Fruit fly (Drosophila melanogaster): ENCODE results near the gene Ype.
A peak's percentile ranks its signal among the peaks of the same experiment; 100 is the strongest.

Ype gene

dm6 chrX:13370826-13371703, 16.2 kb downstream of the Ype start:
- no peak for TF ChIP-seq CG12605 (GFP tag; IDR thresholded peaks at IDR 0.05)
- peak; percentile 28; the same call in 1 of the 2 replicates for TF ChIP-seq CG32121 (GFP tag; IDR thresholded peaks at IDR 0.05)
- TF ChIP-seq CG4496 (GFP tag; IDR thresholded peaks at IDR 0.05): peak; percentile 54; the same call in 2 of the 3 replicates
- TF ChIP-seq CG17806 (tag; optimal IDR thresholded peaks at IDR 0.05): no peak
- peak; percentile 17; the same call in 1 of the 2 replicates for TF ChIP-seq Ets98B (GFP tag; IDR thresholded peaks at IDR 0.05)

dm6 chrX:13370306-13370705, 16.9 kb downstream of the Ype start, which contains the start of gene CG1640:
Gene CG1640 (plus strand): TSS chrX:13370606.
- TF ChIP-seq CG10348 (GFP tag; IDR thresholded peaks at IDR 0.05) (no peak), CG8301 (tag; optimal IDR thresholded peaks at IDR 0.05) (no peak), Pif1A (GFP tag; optimal IDR thresholded peaks at IDR 0.05) (no peak), CG32121 (GFP tag; IDR thresholded peaks at IDR 0.05) (no peak), CG17806 (tag; optimal IDR thresholded peaks at IDR 0.05) (no peak), D1 (tag; optimal IDR thresholded peaks at IDR 0.05) (no peak), CG8159 (tag; optimal IDR thresholded peaks at IDR 0.05) (no peak), Snoo (tag; optimal IDR thresholded peaks at IDR 0.05) (no peak), EcR (GFP tag; optimal IDR thresholded peaks at IDR 0.05) (no peak)

dm6 chrX:13369438-13369837, 17.8 kb downstream of the Ype start:
- TF ChIP-seq Snoo (tag; optimal IDR thresholded peaks at IDR 0.05) (no peak), CG12605 (GFP tag; IDR thresholded peaks at IDR 0.05) (no peak), D1 (tag; optimal IDR thresholded peaks at IDR 0.05) (no peak), CG34367 (tag; optimal IDR thresholded peaks at IDR 0.05) (no peak), CG9948 (tag; optimal IDR thresholded peaks at IDR 0.05) (no peak), fd96Ca (GFP tag; IDR thresholded peaks at IDR 0.05) (no peak), Pif1B (GFP tag; optimal IDR thresholded peaks at IDR 0.05) (no peak), CG13204 (GFP tag; optimal IDR thresholded peaks at IDR 0.05) (no peak)

- no peak for TF ChIP-seq rn (GFP tag; IDR thresholded peaks at IDR 0.05)
- TF ChIP-seq CG10348 (GFP tag; IDR thresholded peaks at IDR 0.05): no peak
- no peak for TF ChIP-seq CG13204 (GFP tag; optimal IDR thresholded peaks at IDR 0.05)
- peak; percentile 27; the same call in 1 of the 2 replicates for TF ChIP-seq CG32121 (GFP tag; IDR thresholded peaks at IDR 0.05)
- peak; percentile 16 for TF ChIP-seq gl (tag; optimal IDR thresholded peaks at IDR 0.05)
- peak; percentile 56 for TF ChIP-seq CG17806 (tag; optimal IDR thresholded peaks at IDR 0.05)
- TF ChIP-seq EcR (GFP tag; optimal IDR thresholded peaks at IDR 0.05): no peak
- TF ChIP-seq CG12605 (GFP tag; IDR thresholded peaks at IDR 0.05): no peak
- peak; percentile 64; the same call in 2 of the 3 replicates for TF ChIP-seq CG4496 (GFP tag; IDR thresholded peaks at IDR 0.05)
- TF ChIP-seq Pif1A (GFP tag; optimal IDR thresholded peaks at IDR 0.05): no peak
- TF ChIP-seq CG9948 (tag; optimal IDR thresholded peaks at IDR 0.05): peak; percentile 46
- peak; percentile 60 for TF ChIP-seq CG8159 (tag; optimal IDR thresholded peaks at IDR 0.05)
- peak; percentile 40 for TF ChIP-seq CG8301 (tag; optimal IDR thresholded peaks at IDR 0.05)
- no peak for TF ChIP-seq fd96Ca (GFP tag; IDR thresholded peaks at IDR 0.05)
- peak; percentile 42 for TF ChIP-seq CG34367 (tag; optimal IDR thresholded peaks at IDR 0.05)
- TF ChIP-seq Snoo (tag; optimal IDR thresholded peaks at IDR 0.05): no peak
- TF ChIP-seq D1 (tag; optimal IDR thresholded peaks at IDR 0.05): no peak
- peak; percentile 58 for TF ChIP-seq CG14655 (GFP tag; optimal IDR thresholded peaks at IDR 0.05)
- TF ChIP-seq CG15710 (tag; optimal IDR thresholded peaks at IDR 0.05): peak; percentile 59
- TF ChIP-seq Pif1B (GFP tag; optimal IDR thresholded peaks at IDR 0.05): no peak
- TF ChIP-seq Ets98B (GFP tag; IDR thresholded peaks at IDR 0.05): peak; percentile 34; the same call in 1 of the 2 replicates
Observed at dm6 chrX:13368149-13368548, 19.1 kb downstream of the Ype start, which contains the start of gene dmrt11E. Gene dmrt11E (plus strand): TSS chrX:13368191.

- TF ChIP-seq Pif1B (GFP tag; optimal IDR thresholded peaks at IDR 0.05) (no peak), CG8301 (tag; optimal IDR thresholded peaks at IDR 0.05) (no peak), EcR (GFP tag; optimal IDR thresholded peaks at IDR 0.05) (no peak), rn (GFP tag; IDR thresholded peaks at IDR 0.05) (no peak), Ets98B (GFP tag; IDR thresholded peaks at IDR 0.05) (no peak)
Observed at dm6 chrX:13358948-13359347, 28.3 kb downstream of the Ype start, which contains the start of gene Syt12. Gene Syt12 (plus strand): TSS chrX:13359248.

- TF ChIP-seq Pif1A (GFP tag; optimal IDR thresholded peaks at IDR 0.05) (no peak), CG4496 (GFP tag; IDR thresholded peaks at IDR 0.05) (0 out of 3 replicates have a peak, but pooled peaks have one; percentile 45), Pif1B (GFP tag; optimal IDR thresholded peaks at IDR 0.05) (no peak), EcR (GFP tag; optimal IDR thresholded peaks at IDR 0.05) (no peak), CG13204 (GFP tag; optimal IDR thresholded peaks at IDR 0.05) (no peak)
Observed at dm6 chrX:13358240-13358799, 28.9 kb downstream of the Ype start.

Measured in whole organism, pupa.